Worm (Caenorhabditis elegans) whole organism, L1 larva: ENCODE data around the gene srw-8.

Experiments used
- C16A3.4 ChIP-seq: fragments of 150-350 bp; optimal IDR thresholded peaks from 2 replicates; lab custom pipeline; 2014; ENCODE audit warnings: missing biosample characterization, missing genetic modification characterization
- ama-1 ChIP-seq: fragments of 150-350 bp; optimal IDR thresholded peaks from 2 replicates; lab custom pipeline; 2014
- ceh-8 ChIP-seq: fragments of 200-800 bp; sonication (Bioruptor generic); optimal IDR thresholded peaks from 2 replicates; lab custom pipeline; 2018; ENCODE audit warnings: mild to moderate bottlenecking, missing genetic modification characterization, moderate library complexity, missing compliant biosample characterization
- ceh-82 ChIP-seq, 3 experiments: fragments of 150-350 bp in 1 of 3; sonication (generic microtip) in 2 of 3; optimal IDR thresholded peaks; 2 replicates each; lab custom pipeline; 2014 to 2017; ENCODE audit warnings: missing biosample characterization in 3 of 3, missing genetic modification characterization in 3 of 3
- fos-1 ChIP-seq: fragments of 150-350 bp; optimal IDR thresholded peaks from 2 replicates; lab custom pipeline; 2014; ENCODE audit warnings: missing biosample characterization, missing genetic modification characterization
- nhr-76 ChIP-seq: sonication (generic microtip); optimal IDR thresholded peaks from 2 replicates; lab custom pipeline; 2017; ENCODE audit warnings: missing biosample characterization, missing genetic modification characterization
- unc-62 ChIP-seq: fragments of 150-350 bp; optimal IDR thresholded peaks from 2 replicates; lab custom pipeline; 2014; ENCODE audit warnings: missing biosample characterization, missing genetic modification reagents, missing genetic modification characterization
- ztf-11 ChIP-seq, 2 experiments: sonication (generic microtip); optimal IDR thresholded peaks; 2 replicates each; lab custom pipeline; 2016 to 2017; ENCODE audit warnings: missing genetic modification characterization in 2 of 2, missing biosample characterization in 1 of 2, missing compliant biosample characterization in 1 of 2

DNA sequence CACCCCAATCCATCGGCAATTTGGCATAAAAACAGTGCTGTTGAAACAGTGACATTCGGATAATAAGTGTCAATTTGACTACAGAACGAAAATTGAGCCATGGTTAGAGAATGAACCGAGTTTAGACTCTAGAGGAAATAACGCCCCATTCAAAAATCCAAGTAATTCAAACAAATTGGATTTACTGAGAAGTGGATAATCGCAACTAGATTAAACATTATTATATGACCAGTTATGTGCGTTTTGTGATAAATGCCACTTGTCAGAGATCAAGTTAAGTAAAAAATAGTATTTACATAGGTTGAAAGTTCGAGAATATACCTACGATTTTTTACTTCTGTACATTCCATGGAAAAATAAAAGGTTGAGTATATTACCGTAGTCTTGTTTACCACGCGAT lies 48.8 kb downstream of the srw-8 start, which contains the start of gene srw-139:
- TF ChIP-seq fos-1 (no peak), ztf-11 (tag; optimal IDR thresholded peaks at IDR 0.05; lab: Kevin White, UChicago) (no peak), ceh-8 (no peak), ceh-82 (tag; optimal IDR thresholded peaks at IDR 0.05; lab: Kevin White, UChicago) (no peak), ama-1 (no peak), C16A3.4 (tag; lab: Kevin White, UChicago) (no peak), unc-62 (GFP tag; lab: Kevin White, UChicago) (no peak), nhr-76 (tag; lab: Kevin White, UChicago) (no peak)
